Worm (Caenorhabditis elegans): ENCODE data around the gene ZK1240.5.

DNA sequence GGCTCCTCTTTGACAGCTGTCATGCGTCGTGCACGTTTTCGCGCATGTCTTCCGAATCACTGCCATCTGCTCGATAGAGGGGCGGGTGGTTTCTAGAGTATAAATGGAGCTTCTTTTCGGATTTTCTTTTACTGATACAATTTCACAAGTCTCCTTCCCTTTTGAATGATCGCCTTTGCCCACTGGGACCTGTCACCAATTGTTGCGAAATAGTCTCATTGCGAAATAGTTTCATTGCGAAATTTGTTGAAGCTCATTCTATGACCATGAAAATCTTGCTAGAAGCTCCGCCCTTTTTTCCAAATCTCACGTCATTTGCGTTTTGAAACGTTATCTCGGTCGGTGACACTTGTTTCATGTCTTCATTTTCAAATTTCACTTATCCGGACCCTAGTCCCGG is 28.3 kb downstream of the ZK1240.5 start:
- TF ChIP-seq nhr-237 (tag; optimal IDR thresholded peaks at IDR 0.05) (no peak), eor-1 (tag; optimal IDR thresholded peaks at IDR 0.05) (no peak), nhr-77 (tag; optimal IDR thresholded peaks at IDR 0.05) (no peak), ztf-11 (tag; optimal IDR thresholded peaks at IDR 0.05) (no peak)

Measured in whole organism, L3 larva.